Worm (Caenorhabditis elegans) whole organism, L4 larva: ENCODE data around the gene R09A8.1.

ENCODE experiments used
- dmd-9 ChIP-seq: fragments of 200-800 bp; sonication (Bioruptor generic); IDR thresholded peaks from 2 replicates; pipeline ENCODE4 v1.3.6; 2022; ENCODE audit warnings: missing genetic modification reagents, missing genetic modification characterization, missing compliant biosample characterization
- nhr-48 ChIP-seq: sonication (generic microtip); optimal IDR thresholded peaks from 2 replicates; lab custom pipeline; 2016; ENCODE audit warnings: mild to moderate bottlenecking, missing genetic modification characterization, missing compliant biosample characterization
- nhr-76 ChIP-seq: fragments of 150-350 bp; optimal IDR thresholded peaks from 2 replicates; lab custom pipeline; 2014; ENCODE audit warnings: missing biosample characterization, missing genetic modification characterization
- snpc-4 ChIP-seq: fragments of 150-350 bp; optimal IDR thresholded peaks from 2 replicates; lab custom pipeline; 2014; ENCODE audit warnings: missing biosample characterization, missing genetic modification characterization
- spr-3 ChIP-seq: fragments of 200-800 bp; sonication (Bioruptor generic); optimal IDR thresholded peaks from 2 replicates; lab custom pipeline; 2018; ENCODE audit warnings: mild to moderate bottlenecking, missing genetic modification characterization, missing compliant biosample characterization
- unc-39 ChIP-seq: sonication (generic microtip); optimal IDR thresholded peaks from 2 replicates; lab custom pipeline; 2017; ENCODE audit warnings: missing biosample characterization, missing genetic modification characterization

- TF ChIP-seq unc-39 (tag; lab: Kevin White, UChicago) (no peak), snpc-4 (no peak), dmd-9 (no peak), spr-3 (GFP tag; lab: Kevin White, UChicago) (no peak), nhr-48 (tag; lab: Kevin White, UChicago) (no peak), nhr-76 (tag; lab: Kevin White, UChicago) (no peak)
These were observed 16.7 kb upstream of the R09A8.1 start, which contains the start of gene T24D5.4 for ce11 chrX:12596868-12597267.
